Worm (Caenorhabditis elegans) whole organism, young adult: Measurements from ENCODE around the gene paml-1.

Source experiments
- B0035.1 ChIP-seq: sonication (generic microtip); optimal IDR thresholded peaks from 2 replicates; lab custom pipeline; 2016; ENCODE audit warnings: missing genetic modification characterization, mild to moderate bottlenecking, missing compliant biosample characterization, missing genotype, missing genetic modification reagents
- B0336.3 ChIP-seq: fragments of 200-800 bp; sonication (Bioruptor generic); IDR thresholded peaks from 2 replicates; pipeline ENCODE4 v1.3.6; 2022; ENCODE audit warnings: missing genetic modification characterization, missing compliant biosample characterization
- C17E4.6 ChIP-seq: fragments of 200-800 bp; sonication (Bioruptor generic); IDR thresholded peaks from 2 replicates; pipeline ENCODE4 v1.3.6; 2022; ENCODE audit warnings: missing genetic modification reagents, missing genetic modification characterization, missing compliant biosample characterization
- D2030.7 ChIP-seq: fragments of 200-800 bp; sonication (Bioruptor generic); IDR thresholded peaks from 2 replicates; pipeline ENCODE4 v1.3.6; 2022; ENCODE audit warnings: missing genetic modification reagents, missing genetic modification characterization, missing compliant biosample characterization
- F33H1.4 ChIP-seq: fragments of 200-800 bp; sonication (Bioruptor generic); IDR thresholded peaks from 2 replicates; pipeline ENCODE4 v1.3.6; 2022; ENCODE audit warnings: missing genetic modification reagents, missing genetic modification characterization, missing compliant biosample characterization
- F57C9.4 ChIP-seq: sonication (generic microtip); optimal IDR thresholded peaks from 2 replicates; lab custom pipeline; 2017; ENCODE audit warnings: mild to moderate bottlenecking, missing genetic modification characterization, missing compliant biosample characterization
- K11D2.4 ChIP-seq: fragments of 200-800 bp; sonication (Bioruptor generic); IDR thresholded peaks from 2 replicates; pipeline ENCODE4 v1.3.6; 2022; ENCODE audit warnings: missing genetic modification reagents, missing genetic modification characterization, missing compliant biosample characterization
- T07F8.4 ChIP-seq: sonication (generic microtip); optimal IDR thresholded peaks from 2 replicates; lab custom pipeline; 2016; ENCODE audit warnings: mild to moderate bottlenecking, missing genetic modification characterization, moderate library complexity, missing compliant biosample characterization
- Y56A3A.18 ChIP-seq: fragments of 200-800 bp; sonication (Bioruptor generic); IDR thresholded peaks from 2 replicates; pipeline ENCODE4 v1.3.6; 2022; ENCODE audit warnings: missing genetic modification reagents, missing genetic modification characterization, missing compliant biosample characterization
- akir-1 ChIP-seq: fragments of 200-800 bp; sonication (Bioruptor generic); optimal IDR thresholded peaks from 2 replicates; lab custom pipeline; 2018; ENCODE audit warnings: mild to moderate bottlenecking, missing genetic modification characterization, moderate library complexity, missing compliant biosample characterization
- ama-1 ChIP-seq, 3 experiments: fragments of 150-350 bp in 1 of 3; sonication (generic microtip) in 2 of 3; optimal IDR thresholded peaks; 2 replicates each; lab custom pipeline; 2014 to 2018; ENCODE audit warnings: missing biosample characterization in 2 of 3, missing genetic modification characterization in 2 of 3, missing genetic modification reagents in 2 of 3
- attf-3 ChIP-seq: fragments of 200-800 bp; sonication (Bioruptor generic); conservative IDR thresholded peaks from 2 replicates; pipeline ENCODE4 v1.3.6; 2022; ENCODE audit warnings: missing genetic modification reagents, missing genetic modification characterization, missing compliant biosample characterization
- attf-5 ChIP-seq: fragments of 200-800 bp; sonication (Bioruptor generic); optimal IDR thresholded peaks from 2 replicates; lab custom pipeline; 2018; ENCODE audit warnings: mild to moderate bottlenecking, missing genetic modification characterization, missing compliant biosample characterization
- bed-2 ChIP-seq: fragments of 200-800 bp; sonication (Bioruptor generic); IDR thresholded peaks from 2 replicates; pipeline ENCODE4 v1.3.6; 2022; ENCODE audit warnings: missing genetic modification reagents, missing genetic modification characterization, missing compliant biosample characterization
- ccch-3 ChIP-seq: fragments of 200-800 bp; sonication (Bioruptor generic); optimal IDR thresholded peaks from 2 replicates; lab custom pipeline; 2018; ENCODE audit warnings: mild to moderate bottlenecking, missing genetic modification characterization, missing compliant biosample characterization
- ceh-91 ChIP-seq: fragments of 200-800 bp; sonication (Bioruptor generic); IDR thresholded peaks from 2 replicates; pipeline ENCODE4 v1.3.6; 2022; ENCODE audit warnings: missing genetic modification reagents, missing genetic modification characterization, missing compliant biosample characterization
- chd-7 ChIP-seq: sonication (generic microtip); optimal IDR thresholded peaks from 2 replicates; lab custom pipeline; 2016; ENCODE audit warnings: mild to moderate bottlenecking, missing genetic modification characterization, moderate library complexity, missing compliant biosample characterization
- die-1 ChIP-seq: sonication (generic microtip); optimal IDR thresholded peaks from 2 replicates; lab custom pipeline; 2016; ENCODE audit warnings: missing genotype, mild to moderate bottlenecking, missing genetic modification characterization, missing compliant biosample characterization
- dpff-1 ChIP-seq: sonication (generic microtip); optimal IDR thresholded peaks from 2 replicates; lab custom pipeline; 2017; ENCODE audit warnings: mild to moderate bottlenecking, missing genetic modification characterization, missing compliant biosample characterization
- egl-18 ChIP-seq: fragments of 200-800 bp; sonication (Bioruptor generic); IDR thresholded peaks from 2 replicates; pipeline ENCODE4 v1.3.6; 2022; ENCODE audit warnings: missing genetic modification reagents, missing genetic modification characterization, missing compliant biosample characterization
- egrh-3 ChIP-seq: fragments of 200-800 bp; sonication (Bioruptor generic); IDR thresholded peaks from 2 replicates; pipeline ENCODE4 v1.3.6; 2022; ENCODE audit warnings: missing genetic modification reagents, missing genetic modification characterization, missing compliant biosample characterization
- ekl-4 ChIP-seq: fragments of 200-800 bp; sonication (Bioruptor generic); IDR thresholded peaks from 2 replicates; pipeline ENCODE4 v1.3.6; 2022; ENCODE audit warnings: missing genetic modification reagents, missing genetic modification characterization, missing compliant biosample characterization
- ets-4 ChIP-seq: fragments of 200-800 bp; sonication (Bioruptor generic); optimal IDR thresholded peaks from 2 replicates; lab custom pipeline; 2018; ENCODE audit warnings: mild to moderate bottlenecking, missing genetic modification characterization, missing compliant biosample characterization
- him-1 ChIP-seq: sonication (generic microtip); optimal IDR thresholded peaks from 2 replicates; lab custom pipeline; 2016; ENCODE audit warnings: missing genotype, missing genetic modification reagents, missing genetic modification characterization, missing compliant biosample characterization
- hlh-12 ChIP-seq: sonication (generic microtip); optimal IDR thresholded peaks from 2 replicates; lab custom pipeline; 2016; ENCODE audit warnings: missing genetic modification characterization, missing compliant biosample characterization
- hlh-26 ChIP-seq: fragments of 200-800 bp; sonication (Bioruptor generic); conservative IDR thresholded peaks from 2 replicates; pipeline ENCODE4 v1.3.6; 2022; ENCODE audit warnings: missing genetic modification reagents, missing genetic modification characterization, missing compliant biosample characterization
- hmg-1.2 ChIP-seq: fragments of 200-800 bp; sonication (Bioruptor generic); IDR thresholded peaks from 2 replicates; pipeline ENCODE4 v1.3.6; 2022; ENCODE audit warnings: missing genetic modification reagents, missing genetic modification characterization, missing compliant biosample characterization
- hrde-1 ChIP-seq: sonication (generic microtip); optimal IDR thresholded peaks from 2 replicates; lab custom pipeline; 2016; ENCODE audit warnings: missing genetic modification characterization, mild to moderate bottlenecking, missing compliant biosample characterization, moderate library complexity, missing genotype, missing genetic modification reagents, borderline replicate concordance
- let-526 ChIP-seq: fragments of 200-800 bp; sonication (Bioruptor generic); IDR thresholded peaks from 2 replicates; pipeline ENCODE4 v1.3.6; 2022; ENCODE audit warnings: missing genetic modification reagents, missing genetic modification characterization, missing compliant biosample characterization
- let-607 ChIP-seq, 2 experiments: fragments of 200-800 bp in 1 of 2; sonication (Bioruptor generic) in 1 of 2; sonication (generic microtip) in 1 of 2; optimal IDR thresholded peaks; 2 replicates each; lab custom pipeline; 2016 to 2018; ENCODE audit warnings: mild to moderate bottlenecking in 2 of 2, missing compliant biosample characterization in 2 of 2, missing genetic modification characterization in 2 of 2, moderate library complexity in 2 of 2, missing genotype in 1 of 2
- lin-54 ChIP-seq: fragments of 200-800 bp; sonication (Bioruptor generic); optimal IDR thresholded peaks from 2 replicates; lab custom pipeline; 2018; ENCODE audit warnings: mild to moderate bottlenecking, missing genetic modification characterization, missing compliant biosample characterization
- lir-1 ChIP-seq: fragments of 200-800 bp; sonication (Bioruptor generic); conservative IDR thresholded peaks from 2 replicates; pipeline ENCODE4 v1.3.6; 2022; ENCODE audit warnings: missing genetic modification reagents, missing genetic modification characterization, missing compliant biosample characterization
- lsy-27 ChIP-seq: sonication (generic microtip); optimal IDR thresholded peaks from 2 replicates; lab custom pipeline; 2017; ENCODE audit warnings: missing genetic modification characterization, mild to moderate bottlenecking, missing compliant biosample characterization, antibody characterized with exemption, missing genotype, borderline replicate concordance; ENCODE audit not compliant: insufficient read depth
- madf-10 ChIP-seq: sonication (generic microtip); optimal IDR thresholded peaks from 2 replicates; lab custom pipeline; 2016; ENCODE audit warnings: mild to moderate bottlenecking, missing genetic modification characterization, missing compliant biosample characterization
- madf-8 ChIP-seq: fragments of 200-800 bp; sonication (Bioruptor generic); conservative IDR thresholded peaks from 2 replicates; pipeline ENCODE4 v1.3.6; 2022; ENCODE audit warnings: missing genetic modification reagents, missing genetic modification characterization, missing compliant biosample characterization
- mcd-1 ChIP-seq: fragments of 200-800 bp; sonication (Bioruptor generic); IDR thresholded peaks from 2 replicates; pipeline ENCODE4 v1.3.6; 2022; ENCODE audit warnings: missing genetic modification reagents, missing genetic modification characterization, missing compliant biosample characterization
- mes-4 ChIP-seq: sonication (generic microtip); optimal IDR thresholded peaks from 2 replicates; lab custom pipeline; 2016; ENCODE audit warnings: missing genotype, missing genetic modification characterization, missing compliant biosample characterization
- nfyb-1 ChIP-seq: fragments of 200-800 bp; sonication (Bioruptor generic); IDR thresholded peaks from 2 replicates; pipeline ENCODE4 v1.3.6; 2022; ENCODE audit warnings: missing genetic modification reagents, missing genetic modification characterization, missing compliant biosample characterization
- nhr-179 ChIP-seq: sonication (generic microtip); optimal IDR thresholded peaks from 2 replicates; lab custom pipeline; 2016; ENCODE audit warnings: mild to moderate bottlenecking, missing genetic modification characterization, missing compliant biosample characterization
- nhr-80 ChIP-seq: sonication (generic microtip); optimal IDR thresholded peaks from 2 replicates; lab custom pipeline; 2016; ENCODE audit warnings: missing genetic modification characterization, missing compliant biosample characterization
- nhr-90 ChIP-seq: sonication (generic microtip); optimal IDR thresholded peaks from 2 replicates; lab custom pipeline; 2016; ENCODE audit warnings: missing genotype, mild to moderate bottlenecking, missing genetic modification characterization, missing compliant biosample characterization
- pha-4 ChIP-seq: fragments of 150-350 bp; sonication (generic microtip); optimal IDR thresholded peaks from 2 replicates; lab custom pipeline; 2014; ENCODE audit warnings: missing biosample characterization, missing genetic modification reagents, missing genetic modification characterization
- somi-1 ChIP-seq: fragments of 200-800 bp; sonication (Bioruptor generic); optimal IDR thresholded peaks from 2 replicates; lab custom pipeline; 2018; ENCODE audit warnings: mild to moderate bottlenecking, missing genetic modification characterization, missing compliant biosample characterization
- unc-130 ChIP-seq: sonication (generic microtip); optimal IDR thresholded peaks from 2 replicates; lab custom pipeline; 2016; ENCODE audit warnings: missing genetic modification reagents, missing genetic modification characterization, missing compliant biosample characterization
- ztf-22 ChIP-seq: fragments of 200-800 bp; sonication (Bioruptor generic); optimal IDR thresholded peaks from 2 replicates; lab custom pipeline; 2018; ENCODE audit warnings: mild to moderate bottlenecking, missing genetic modification characterization, moderate library complexity, missing compliant biosample characterization
- ztf-25 ChIP-seq: fragments of 200-800 bp; sonication (Bioruptor generic); IDR thresholded peaks from 2 replicates; pipeline ENCODE4 v1.3.6; 2022; ENCODE audit warnings: missing genetic modification reagents, missing genetic modification characterization, missing compliant biosample characterization
- ztf-26 ChIP-seq: sonication (generic microtip); optimal IDR thresholded peaks from 2 replicates; lab custom pipeline; 2017; ENCODE audit warnings: missing genetic modification characterization, missing compliant biosample characterization
- ztf-6 ChIP-seq: fragments of 200-800 bp; sonication (Bioruptor generic); IDR thresholded peaks from 2 replicates; pipeline ENCODE4 v1.3.6; 2022; ENCODE audit warnings: missing genetic modification reagents, missing genetic modification characterization, missing compliant biosample characterization

paml-1 gene

ce11 chrIII:10270778-10271307 lies 37.0 kb upstream of the paml-1 start, which contains the start of gene cnk-1:
TSS of gene cnk-1 (plus strand) at chrIII:10271257.
- TF ChIP-seq Y56A3A.18 (GFP tag; lab: Robert Waterston, UW) = peak; percentile 95
- peak; percentile 82 for TF ChIP-seq attf-5 (GFP tag; lab: Kevin White, UChicago)
- peak; percentile 80 for TF ChIP-seq attf-3 (GFP tag; lab: Robert Waterston, UW)
- TF ChIP-seq chd-7 (tag; lab: Kevin White, UChicago) = peak; percentile 57
- peak; percentile 54 for TF ChIP-seq him-1 (tag; lab: Kevin White, UChicago)
- TF ChIP-seq hlh-12 = no peak
- TF ChIP-seq egrh-3 (GFP tag; lab: Robert Waterston, UW) = peak; percentile 88
- TF ChIP-seq hrde-1 (tag; lab: Kevin White, UChicago) = no peak
- no peak for TF ChIP-seq F57C9.4
- TF ChIP-seq bed-2 = peak; percentile 97
- peak; percentile 90 for TF ChIP-seq F33H1.4 (GFP tag; lab: Robert Waterston, UW)
- TF ChIP-seq die-1 = no peak
- TF ChIP-seq ccch-3 = peak; percentile 47
- TF ChIP-seq lin-54 (GFP tag; lab: Kevin White, UChicago) = peak; percentile 84
- TF ChIP-seq dpff-1 (tag; lab: Kevin White, UChicago) = no peak
- peak; percentile 98 for TF ChIP-seq K11D2.4 (GFP tag; lab: Robert Waterston, UW)
- TF ChIP-seq ets-4 (GFP tag; lab: Kevin White, UChicago) = no peak
- TF ChIP-seq madf-8 (GFP tag; lab: Robert Waterston, UW) = peak; percentile 93
- TF ChIP-seq akir-1 (GFP tag; lab: Kevin White, UChicago) = peak; percentile 60
- TF ChIP-seq D2030.7 (GFP tag; lab: Robert Waterston, UW) = peak; percentile 97
- peak; percentile 93 for TF ChIP-seq egl-18 (GFP tag; lab: Robert Waterston, UW)
- TF ChIP-seq hmg-1.2 (GFP tag; lab: Robert Waterston, UW) = peak; percentile 98
- peak; percentile 26 for TF ChIP-seq ztf-26 (tag; lab: Kevin White, UChicago)
- TF ChIP-seq pha-4 (tag; lab: Kevin White, UChicago) = no peak
- peak; percentile 98 for TF ChIP-seq C17E4.6 (GFP tag; lab: Robert Waterston, UW)
- peak; percentile 97 for TF ChIP-seq ztf-25 (GFP tag; lab: Robert Waterston, UW)
- no peak for TF ChIP-seq ama-1 (optimal IDR thresholded peaks at IDR 0.05; lab: Kevin White, UChicago)
- TF ChIP-seq ama-1 (GFP tag; optimal IDR thresholded peaks at IDR 0.05; lab: Kevin White, UChicago) = no peak
- peak; percentile 39 for TF ChIP-seq B0035.1 (tag; lab: Kevin White, UChicago)
- peak; percentile 98 for TF ChIP-seq lir-1 (GFP tag; lab: Robert Waterston, UW)
- no peak for TF ChIP-seq hlh-26 (GFP tag; lab: Robert Waterston, UW)
- peak; percentile 88 for TF ChIP-seq ztf-6
- no peak for TF ChIP-seq nhr-179 (tag; lab: Kevin White, UChicago)
- TF ChIP-seq mcd-1 (GFP tag; lab: Robert Waterston, UW) = peak; percentile 99
- TF ChIP-seq mes-4 (tag; lab: Kevin White, UChicago) = no peak
- TF ChIP-seq nfyb-1 = peak; percentile 98
- TF ChIP-seq ztf-22 (GFP tag; lab: Kevin White, UChicago) = no peak
- TF ChIP-seq nhr-80 (tag; lab: Kevin White, UChicago) = peak; percentile 50
- TF ChIP-seq B0336.3 = peak; percentile 84
- no peak for TF ChIP-seq lsy-27 (tag; lab: Kevin White, UChicago)
- TF ChIP-seq ceh-91 (GFP tag; lab: Robert Waterston, UW) = peak; percentile 95
- TF ChIP-seq T07F8.4 (tag; lab: Kevin White, UChicago) = peak; percentile 7
- no peak for TF ChIP-seq nhr-90 (tag; lab: Kevin White, UChicago)
- peak; percentile 99 for TF ChIP-seq let-526 (GFP tag; lab: Robert Waterston, UW)
- TF ChIP-seq ekl-4 = peak; percentile 98
- TF ChIP-seq madf-10 (tag; lab: Kevin White, UChicago) = peak; percentile 63
- peak; percentile 49 to 69 for TF ChIP-seq let-607 (tag; optimal IDR thresholded peaks at IDR 0.05; lab: Kevin White, UChicago)
- peak; percentile 61 for TF ChIP-seq somi-1 (GFP tag; lab: Kevin White, UChicago)
- peak; percentile 91 for TF ChIP-seq unc-130 (GFP tag; lab: Kevin White, UChicago)
